Worm (Caenorhabditis elegans): Measurements from ENCODE around the gene srsx-36.
"Not testable (repeated sequence)": the region's sequence is repeated elsewhere in the genome, so short reads cannot be mapped to it uniquely, and the experiment has no call there.

ce11 chrV:15811982-15812381 lies 2.5 kb upstream of the srsx-36 start, which contains the start of gene nhr-282:
- TF ChIP-seq ceh-83 (GFP tag; optimal IDR thresholded peaks at IDR 0.05); zip-8 (tag; optimal IDR thresholded peaks at IDR 0.05); elt-1 (tag; optimal IDR thresholded peaks at IDR 0.05; ENCODE audit: borderline replicate concordance, insufficient read depth); mep-1 (tag; optimal IDR thresholded peaks at IDR 0.05); lin-13 (tag; optimal IDR thresholded peaks at IDR 0.05); nhr-237 (tag; optimal IDR thresholded peaks at IDR 0.05); elt-3 (tag; optimal IDR thresholded peaks at IDR 0.05); unc-62 (GFP tag; optimal IDR thresholded peaks at IDR 0.05); unc-120 (tag; optimal IDR thresholded peaks at IDR 0.05; ENCODE audit: poor library complexity, severe bottlenecking); lin-32 (GFP tag; optimal IDR thresholded peaks at IDR 0.05); mab-5 (tag; optimal IDR thresholded peaks at IDR 0.05); nhr-28 (tag; optimal IDR thresholded peaks at IDR 0.05); ztf-11 (tag; optimal IDR thresholded peaks at IDR 0.05); unc-39 (tag; optimal IDR thresholded peaks at IDR 0.05): not testable (repeated sequence)

Measured in whole organism, mixed stage, embryonic.